Fruit fly (Drosophila melanogaster) whole organism, embryonic: Measurements from ENCODE around the gene CG12680.

Experiments used
- Antp ChIP-seq: fragments of 200-800 bp; sonication (Bioruptor generic); optimal IDR thresholded peaks from 3 replicates; lab custom pipeline; 2016; ENCODE audit warnings: missing biosample characterization, missing genetic modification characterization
- CG10959 ChIP-seq: fragments of 200-800 bp; sonication (Bioruptor generic); IDR thresholded peaks from 2 replicates; pipeline ENCODE4 v1.3.6; 2022; ENCODE audit warnings: missing biosample characterization, missing genetic modification characterization
- CG11085 ChIP-seq: fragments of 200-800 bp; sonication (Bioruptor generic); IDR thresholded peaks from 2 replicates; pipeline ENCODE4 v1.3.6; 2022; ENCODE audit warnings: missing biosample characterization, missing genetic modification characterization
- CG12391 ChIP-seq: fragments of 200-800 bp; sonication (Bioruptor generic); optimal IDR thresholded peaks from 3 replicates; lab custom pipeline; 2018; ENCODE audit warnings: missing biosample characterization, mild to moderate bottlenecking, missing genetic modification characterization, moderate library complexity
- CG12769 ChIP-seq: fragments of 200-800 bp; sonication (Bioruptor generic); optimal IDR thresholded peaks from 2 replicates; lab custom pipeline; 2019; ENCODE audit warnings: missing biosample characterization, mild to moderate bottlenecking, missing genetic modification characterization, moderate library complexity
- CG13287 ChIP-seq: fragments of 200-800 bp; sonication (Bioruptor generic); IDR thresholded peaks from 2 replicates; pipeline ENCODE4 v1.3.6; 2022; ENCODE audit warnings: missing biosample characterization, missing genetic modification characterization; ENCODE audit not compliant: partially characterized antibody
- CG14965 ChIP-seq: fragments of 200-800 bp; sonication (Bioruptor generic); optimal IDR thresholded peaks from 2 replicates; lab custom pipeline; 2016; ENCODE audit warnings: missing biosample characterization, missing genetic modification characterization, borderline replicate concordance
- CG15269 ChIP-seq: fragments of 200-800 bp; sonication (Bioruptor generic); optimal IDR thresholded peaks from 2 replicates; lab custom pipeline; 2018; ENCODE audit warnings: missing biosample characterization, mild to moderate bottlenecking, missing genetic modification characterization, moderate library complexity
- CG16863 ChIP-seq: fragments of 200-800 bp; sonication (Bioruptor generic); optimal IDR thresholded peaks from 3 replicates; lab custom pipeline; 2016; ENCODE audit warnings: missing biosample characterization, missing genetic modification characterization
- CG2199 ChIP-seq: fragments of 200-800 bp; sonication (Bioruptor generic); IDR thresholded peaks from 3 replicates; pipeline ENCODE4 v1.3.6; 2022; ENCODE audit warnings: missing biosample characterization, missing genetic modification characterization
- CG30403 ChIP-seq: fragments of 200-800 bp; sonication (Bioruptor generic); optimal IDR thresholded peaks from 3 replicates; lab custom pipeline; 2016; ENCODE audit warnings: missing biosample characterization, missing genetic modification characterization
- CG32772 ChIP-seq: fragments of 200-800 bp; sonication (Bioruptor generic); IDR thresholded peaks from 2 replicates; pipeline ENCODE4 v1.3.6; 2022; ENCODE audit warnings: missing biosample characterization, missing genetic modification characterization
- CG3726 ChIP-seq: fragments of 200-800 bp; sonication (Bioruptor generic); IDR thresholded peaks from 3 replicates; pipeline ENCODE4, ENCODE4 v1.3.6; 2022; ENCODE audit warnings: missing biosample characterization, missing genetic modification characterization
- CG4424 ChIP-seq: fragments of 200-800 bp; sonication (Bioruptor generic); optimal IDR thresholded peaks from 3 replicates; lab custom pipeline; 2016; ENCODE audit warnings: missing biosample characterization, missing genetic modification characterization
- CG7271 ChIP-seq: fragments of 200-800 bp; sonication (Bioruptor generic); optimal IDR thresholded peaks from 2 replicates; lab custom pipeline; 2018; ENCODE audit warnings: missing biosample characterization, mild to moderate bottlenecking, missing genetic modification characterization, moderate library complexity
- CG7928 ChIP-seq: fragments of 200-800 bp; sonication (Bioruptor generic); optimal IDR thresholded peaks from 2 replicates; lab custom pipeline; 2017; ENCODE audit warnings: missing biosample characterization, mild to moderate bottlenecking, missing genetic modification characterization
- CG8290 ChIP-seq, 3 experiments: fragments of 200-800 bp; sonication (Bioruptor generic); optimal IDR thresholded peaks; 2 replicates each; lab custom pipeline; 2016 to 2019; ENCODE audit warnings: missing biosample characterization in 3 of 3, missing genetic modification characterization in 3 of 3, mild to moderate bottlenecking in 2 of 3, moderate library complexity in 1 of 3
- CG9932 ChIP-seq: fragments of 200-800 bp; sonication (Bioruptor generic); IDR thresholded peaks from 2 replicates; pipeline ENCODE4 v1.3.6; 2022; ENCODE audit warnings: missing biosample characterization, missing genetic modification characterization
- Dll ChIP-seq: fragments of 200-800 bp; sonication (Bioruptor generic); IDR thresholded peaks from 4 replicates; pipeline ENCODE4 v1.3.6; 2022; ENCODE audit warnings: missing biosample characterization, missing genetic modification characterization; ENCODE audit not compliant: partially characterized antibody
- Ets65A ChIP-seq: fragments of 200-800 bp; sonication (Bioruptor generic); peaks from one replicate; lab custom pipeline; 2016; ENCODE audit warnings: missing biosample characterization, missing genetic modification characterization
- Lhr ChIP-seq: fragments of 200-800 bp; sonication (Bioruptor generic); optimal IDR thresholded peaks from 3 replicates; lab custom pipeline; 2017; ENCODE audit warnings: mild to moderate bottlenecking, missing biosample characterization, missing genetic modification reagents, missing genetic modification characterization
- Mrtf ChIP-seq: fragments of 200-800 bp; sonication (Bioruptor generic); IDR thresholded peaks from 3 replicates; pipeline ENCODE4 v1.3.6; 2022; ENCODE audit warnings: missing biosample characterization, missing genetic modification characterization
- Neu2 ChIP-seq: fragments of 200-800 bp; sonication (Bioruptor generic); optimal IDR thresholded peaks from 3 replicates; lab custom pipeline; 2016; ENCODE audit warnings: missing biosample characterization, missing genetic modification characterization, borderline replicate concordance
- Optix ChIP-seq: fragments of 200-800 bp; sonication (Bioruptor generic); IDR thresholded peaks from 3 replicates; pipeline ENCODE4 v1.3.6; 2022; ENCODE audit warnings: missing biosample characterization, missing genetic modification characterization
- Xrp1 ChIP-seq: fragments of 200-800 bp; sonication (Bioruptor generic); IDR thresholded peaks from 2 replicates; pipeline ENCODE4 v1.3.6; 2022; ENCODE audit warnings: missing biosample characterization, missing genetic modification characterization
- aop ChIP-seq: fragments of 200-800 bp; sonication (Bioruptor generic); IDR thresholded peaks from 2 replicates; pipeline ENCODE4 v1.3.6; 2022; ENCODE audit warnings: missing biosample characterization, missing genetic modification characterization
- ara ChIP-seq: fragments of 200-800 bp; sonication (Bioruptor generic); IDR thresholded peaks from 2 replicates; pipeline ENCODE4 v1.3.6; 2022; ENCODE audit warnings: missing biosample characterization, missing genetic modification characterization
- bowl ChIP-seq: fragments of 200-800 bp; sonication (Bioruptor generic); IDR thresholded peaks from 2 replicates; pipeline ENCODE4 v1.3.6; 2022; ENCODE audit warnings: missing biosample characterization, missing genetic modification characterization
- bsh ChIP-seq, 2 experiments: fragments of 200-800 bp; sonication (Bioruptor generic); optimal IDR thresholded peaks; 2 replicates each; lab custom pipeline; 2017 to 2018; ENCODE audit warnings: mild to moderate bottlenecking in 2 of 2, missing biosample characterization in 2 of 2, missing genetic modification characterization in 2 of 2, moderate library complexity in 1 of 2
- crol ChIP-seq: fragments of 200-800 bp; sonication (Bioruptor generic); IDR thresholded peaks from 2 replicates; pipeline ENCODE4 v1.3.6; 2022; ENCODE audit warnings: missing biosample characterization, missing genetic modification characterization
- cwo ChIP-seq: fragments of 200-800 bp; sonication (Bioruptor generic); optimal IDR thresholded peaks from 3 replicates; lab custom pipeline; 2017; ENCODE audit warnings: missing biosample characterization, missing genetic modification characterization, mild to moderate bottlenecking, moderate library complexity, missing genetic modification reagents
- da ChIP-seq: fragments of 200-800 bp; sonication (Bioruptor generic); optimal IDR thresholded peaks from 2 replicates; lab custom pipeline; 2016; ENCODE audit warnings: missing biosample characterization, missing genetic modification characterization
- grau ChIP-seq: fragments of 200-800 bp; optimal IDR thresholded peaks from 3 replicates; lab custom pipeline; 2019; ENCODE audit warnings: missing biosample characterization, mild to moderate bottlenecking, missing genetic modification characterization, moderate library complexity
- gsb ChIP-seq: fragments of 200-800 bp; sonication (Bioruptor generic); IDR thresholded peaks from 2 replicates; pipeline ENCODE4 v1.3.6; 2022; ENCODE audit warnings: missing biosample characterization, missing genetic modification characterization
- hkb ChIP-seq, 2 experiments: fragments of 200-800 bp in 1 of 2; fragments of >200 bp in 1 of 2; sonication (Bioruptor generic) in 1 of 2; IDR thresholded peaks in 1 of 2; optimal IDR thresholded peaks in 1 of 2; 2 replicates each; pipeline versions ENCODE4 v1.3.6 to Lab custom; 2017 to 2022; ENCODE audit warnings: missing biosample characterization in 1 of 2, missing genetic modification characterization in 1 of 2
- ind ChIP-seq: fragments of 200-800 bp; sonication (Bioruptor generic); optimal IDR thresholded peaks from 3 replicates; lab custom pipeline; 2016; ENCODE audit warnings: missing biosample characterization, missing genetic modification characterization
- ken ChIP-seq: fragments of 200-800 bp; sonication (Bioruptor generic); IDR thresholded peaks from 3 replicates; pipeline ENCODE4 v1.3.6; 2022; ENCODE audit warnings: missing biosample characterization, missing genetic modification characterization
- lmd ChIP-seq: fragments of 200-800 bp; sonication (Bioruptor generic); IDR thresholded peaks from 2 replicates; pipeline ENCODE4 v1.3.6; 2022; ENCODE audit warnings: missing biosample characterization, missing genetic modification characterization
- nau ChIP-seq: fragments of 200-800 bp; sonication (Bioruptor generic); optimal IDR thresholded peaks from 3 replicates; lab custom pipeline; 2017; ENCODE audit warnings: missing biosample characterization, mild to moderate bottlenecking, missing genetic modification characterization, missing genetic modification reagents
- nom ChIP-seq: fragments of 200-800 bp; sonication (Bioruptor generic); optimal IDR thresholded peaks from 2 replicates; lab custom pipeline; 2017; ENCODE audit warnings: missing biosample characterization, missing genetic modification characterization, mild to moderate bottlenecking, moderate library complexity, missing genetic modification reagents
- pan ChIP-seq, 4 experiments: fragments of >200 bp in 3 of 4; fragments of 200-800 bp in 1 of 4; sonication (Bioruptor generic) in 1 of 4; optimal IDR thresholded peaks in 3 of 4; IDR thresholded peaks in 1 of 4; 2 replicates each; pipeline versions ENCODE4 v1.3.6 to Lab custom; 2017 to 2022; ENCODE audit warnings: missing biosample characterization in 2 of 4, missing genetic modification characterization in 2 of 4, mixed read lengths in 1 of 4
- prd ChIP-seq, 3 experiments: fragments of >200 bp in 2 of 3; fragments of 200-800 bp in 1 of 3; sonication (Bioruptor generic) in 1 of 3; optimal IDR thresholded peaks in 2 of 3; IDR thresholded peaks in 1 of 3; 2 replicates in 2 of 3; 3 replicates in 1 of 3; pipeline versions ENCODE4 v1.3.6 to Lab custom; 2017 to 2022; ENCODE audit warnings: missing biosample characterization in 1 of 3, missing genetic modification characterization in 1 of 3
- rib ChIP-seq: fragments of 200-800 bp; sonication (Bioruptor generic); IDR thresholded peaks from 2 replicates; pipeline ENCODE4 v1.3.6; 2022; ENCODE audit warnings: missing biosample characterization, missing genetic modification characterization
- row ChIP-seq: fragments of 200-800 bp; sonication (Bioruptor generic); IDR thresholded peaks from 3 replicates; pipeline ENCODE4 v1.3.6; 2022; ENCODE audit warnings: missing biosample characterization, missing genetic modification characterization
- shn ChIP-seq: fragments of 200-800 bp; sonication (Bioruptor generic); optimal IDR thresholded peaks from 3 replicates; lab custom pipeline; 2016; ENCODE audit warnings: missing biosample characterization, missing genetic modification characterization
- sna ChIP-seq: fragments of 200-800 bp; sonication (Bioruptor generic); IDR thresholded peaks from 2 replicates; pipeline ENCODE4 v1.3.6; 2022; ENCODE audit warnings: missing biosample characterization, missing genetic modification characterization; ENCODE audit not compliant: partially characterized antibody
- sob ChIP-seq: fragments of 200-800 bp; sonication (Bioruptor generic); IDR thresholded peaks from 2 replicates; pipeline ENCODE4 v1.3.6; 2022; ENCODE audit warnings: missing biosample characterization, missing genetic modification characterization
- trh ChIP-seq: fragments of 200-800 bp; sonication (Bioruptor generic); optimal IDR thresholded peaks from 2 replicates; lab custom pipeline; 2016; ENCODE audit warnings: missing biosample characterization, missing genetic modification characterization
- zf30C ChIP-seq: fragments of 200-800 bp; sonication (Bioruptor generic); optimal IDR thresholded peaks from 3 replicates; lab custom pipeline; 2018; ENCODE audit warnings: missing biosample characterization, mild to moderate bottlenecking, missing genetic modification characterization

Gene CG12680

DNA sequence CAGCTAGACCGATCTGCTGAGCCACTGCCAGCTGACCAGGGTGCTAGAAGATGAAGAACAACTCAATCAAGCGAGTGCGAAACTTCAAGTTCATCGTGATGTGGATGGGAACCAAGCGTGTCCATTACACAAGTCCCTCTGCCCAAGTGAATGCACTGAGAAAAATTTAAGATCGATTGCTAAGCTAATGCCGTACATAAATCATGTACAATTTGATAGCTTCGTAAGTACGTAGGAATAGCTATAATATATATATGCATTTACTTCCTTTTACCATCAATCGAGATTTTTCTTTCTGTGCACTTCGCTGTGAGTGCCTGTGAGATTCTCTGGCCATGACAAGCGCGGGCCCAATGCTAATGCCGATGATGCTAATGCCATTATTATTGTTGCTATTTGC is 41.2 kb downstream of the CG12680 start (continued):
- TF ChIP-seq Dll (GFP tag; lab: Robert Waterston, UW) (no peak), Mrtf (GFP tag; lab: Robert Waterston, UW) (no peak), sob (GFP tag; lab: Robert Waterston, UW) (0 out of 2 replicates have a peak, but pooled peaks have one; percentile 29), crol (GFP tag; lab: Robert Waterston, UW) (no peak), trh (GFP tag; lab: Kevin White, UChicago) (no peak), cwo (no peak), CG32772 (GFP tag; lab: Robert Waterston, UW) (0 out of 2 replicates have a peak, but pooled peaks have one; percentile 26), nom (GFP tag; lab: Kevin White, UChicago) (no peak), CG14965 (GFP tag; lab: Kevin White, UChicago) (no peak), CG16863 (GFP tag; lab: Kevin White, UChicago) (no peak), row (GFP tag; lab: Robert Waterston, UW) (peak; percentile 25; the same call in 1 of the 3 replicates), hkb (optimal IDR thresholded peaks at IDR 0.05; lab: Kevin White, UChicago) (no peak), hkb (GFP tag; IDR thresholded peaks at IDR 0.05; lab: Robert Waterston, UW) (no peak), Lhr (GFP tag; lab: Kevin White, UChicago) (no peak), CG10959 (GFP tag; lab: Robert Waterston, UW) (0 out of 2 replicates have a peak, but pooled peaks have one; percentile 20), bsh (GFP tag; optimal IDR thresholded peaks at IDR 0.05; lab: Kevin White, UChicago) (peak in 1 of 2 experiments; percentile 39), nau (GFP tag; lab: Kevin White, UChicago) (no peak), ara (GFP tag; lab: Robert Waterston, UW) (0 out of 2 replicates have a peak, but pooled peaks have one; percentile 15), CG15269 (tag; lab: Kevin White, UChicago) (no peak), sna (no peak), rib (GFP tag; lab: Robert Waterston, UW) (no peak), CG11085 (GFP tag; lab: Robert Waterston, UW) (no peak), shn (no peak), lmd (0 out of 2 replicates have a peak, but pooled peaks have one; percentile 31), aop (no peak), Xrp1 (no peak; the same call in 1 of the 2 replicates), grau (peak; percentile 10), gsb (no peak), CG12769 (tag; lab: Kevin White, UChicago) (peak; percentile 47), CG7271 (no peak), CG4424 (GFP tag; lab: Kevin White, UChicago) (peak; percentile 7), CG7928 (GFP tag; lab: Kevin White, UChicago) (no peak), CG9932 (GFP tag; lab: Robert Waterston, UW) (peak; percentile 48), Antp (GFP tag; lab: Kevin White, UChicago) (no peak), Neu2 (GFP tag; lab: Kevin White, UChicago) (no peak), CG8290 (GFP tag; optimal IDR thresholded peaks at IDR 0.05; lab: Kevin White, UChicago) (no peak), CG8290 (tag; optimal IDR thresholded peaks at IDR 0.05; lab: Kevin White, UChicago) (peak in 1 of 2 experiments; percentile 49), Ets65A (GFP tag; lab: Kevin White, UChicago) (peak; percentile 84), CG13287 (no peak), CG2199 (GFP tag; lab: Robert Waterston, UW) (no peak), pan (optimal IDR thresholded peaks at IDR 0.05; lab: Kevin White, UChicago) (no peak), pan (GFP tag; optimal IDR thresholded peaks at IDR 0.05 in 1 of 2, IDR thresholded peaks at IDR 0.05 in 1 of 2) (no peak), CG3726 (GFP tag; lab: Robert Waterston, UW) (no peak), CG30403 (GFP tag; lab: Kevin White, UChicago) (peak; percentile 7), zf30C (GFP tag; lab: Kevin White, UChicago) (no peak), bowl (no peak), Optix (no peak), prd (optimal IDR thresholded peaks at IDR 0.05; lab: Kevin White, UChicago) (no peak), prd (GFP tag; IDR thresholded peaks at IDR 0.05; lab: Robert Waterston, UW) (no peak; the same call in 2 of the 3 replicates), da (GFP tag; lab: Kevin White, UChicago) (no peak), CG12391 (tag; lab: Kevin White, UChicago) (no peak), ken (GFP tag; lab: Robert Waterston, UW) (no peak), ind (GFP tag; lab: Kevin White, UChicago) (peak; percentile 7)
